Fruit fly (Drosophila melanogaster) whole organism, embryonic: ENCODE measurements around the gene mRpS18B.

Source experiments
- Ada2b ChIP-seq: fragments of 200-800 bp; sonication (Bioruptor generic); IDR thresholded peaks from 2 replicates; pipeline ENCODE4 v1.3.6; 2022; ENCODE audit warnings: missing biosample characterization, missing genetic modification characterization
- Asciz ChIP-seq: fragments of 200-800 bp; sonication (Bioruptor generic); optimal IDR thresholded peaks from 2 replicates; lab custom pipeline; 2017; ENCODE audit warnings: missing biosample characterization, mild to moderate bottlenecking, missing genetic modification characterization, missing genetic modification reagents
- CG10543 ChIP-seq: fragments of 200-800 bp; sonication (Bioruptor generic); optimal IDR thresholded peaks from 3 replicates; lab custom pipeline; 2017; ENCODE audit warnings: missing biosample characterization, mild to moderate bottlenecking, missing genetic modification characterization, moderate library complexity
- CG11398 ChIP-seq: fragments of 200-800 bp; sonication (Bioruptor generic); optimal IDR thresholded peaks from 2 replicates; lab custom pipeline; 2016; ENCODE audit warnings: missing biosample characterization, missing genetic modification characterization
- CG11504 ChIP-seq: fragments of 200-800 bp; sonication (Bioruptor generic); optimal IDR thresholded peaks from 3 replicates; lab custom pipeline; 2019; ENCODE audit warnings: missing biosample characterization, mild to moderate bottlenecking, missing genetic modification characterization, moderate library complexity
- CG12104 ChIP-seq: fragments of 200-800 bp; sonication (Bioruptor generic); optimal IDR thresholded peaks from 3 replicates; lab custom pipeline; 2016; ENCODE audit warnings: missing biosample characterization, missing genetic modification characterization
- CG15269 ChIP-seq: fragments of 200-800 bp; sonication (Bioruptor generic); optimal IDR thresholded peaks from 2 replicates; lab custom pipeline; 2018; ENCODE audit warnings: missing biosample characterization, mild to moderate bottlenecking, missing genetic modification characterization, moderate library complexity
- CG15514 ChIP-seq: fragments of 200-800 bp; sonication (Bioruptor generic); optimal IDR thresholded peaks from 3 replicates; lab custom pipeline; 2017; ENCODE audit warnings: missing biosample characterization, missing genetic modification characterization, mild to moderate bottlenecking, moderate library complexity, missing genetic modification reagents
- CG1603 ChIP-seq: fragments of 200-800 bp; sonication (Bioruptor generic); optimal IDR thresholded peaks from 2 replicates; lab custom pipeline; 2019; ENCODE audit warnings: missing biosample characterization, mild to moderate bottlenecking, missing genetic modification characterization, moderate library complexity
- CG16813 ChIP-seq: fragments of 200-800 bp; sonication (Bioruptor generic); IDR thresholded peaks from 3 replicates; pipeline ENCODE4 v1.3.6; 2022; ENCODE audit warnings: missing biosample characterization, missing genetic modification characterization; ENCODE audit not compliant: partially characterized antibody
- CG2875 ChIP-seq: fragments of 200-800 bp; sonication (Bioruptor generic); optimal IDR thresholded peaks from 2 replicates; lab custom pipeline; 2017; ENCODE audit warnings: missing biosample characterization, mild to moderate bottlenecking, missing genetic modification characterization, missing genetic modification reagents
- CG32532 ChIP-seq: fragments of 200-800 bp; sonication (Bioruptor generic); IDR thresholded peaks from 2 replicates; pipeline ENCODE4 v1.3.6; 2022; ENCODE audit warnings: missing biosample characterization, missing genetic modification characterization
- CG33213 ChIP-seq: fragments of 200-800 bp; sonication (Bioruptor generic); optimal IDR thresholded peaks from 3 replicates; lab custom pipeline; 2016; ENCODE audit warnings: missing biosample characterization, missing genetic modification characterization
- CG34224 ChIP-seq: fragments of 200-800 bp; sonication (Bioruptor generic); IDR thresholded peaks from 3 replicates; pipeline ENCODE4 v1.3.6; 2022; ENCODE audit warnings: missing biosample characterization, missing genetic modification characterization; ENCODE audit not compliant: partially characterized antibody
- CG3838 ChIP-seq: fragments of 200-800 bp; sonication (Bioruptor generic); optimal IDR thresholded peaks from 3 replicates; lab custom pipeline; 2016; ENCODE audit warnings: missing biosample characterization, missing genetic modification characterization
- CG4282 ChIP-seq: fragments of 200-800 bp; sonication (Bioruptor generic); optimal IDR thresholded peaks from 2 replicates; lab custom pipeline; 2016; ENCODE audit warnings: missing biosample characterization, missing genetic modification characterization
- CG7357 ChIP-seq: fragments of 200-800 bp; sonication (Bioruptor generic); IDR thresholded peaks from 3 replicates; pipeline ENCODE4 v1.3.6; 2022; ENCODE audit warnings: missing biosample characterization, missing genetic modification characterization
- CG7928 ChIP-seq: fragments of 200-800 bp; sonication (Bioruptor generic); optimal IDR thresholded peaks from 2 replicates; lab custom pipeline; 2017; ENCODE audit warnings: missing biosample characterization, mild to moderate bottlenecking, missing genetic modification characterization
- CG8290 ChIP-seq, 3 experiments: fragments of 200-800 bp; sonication (Bioruptor generic); optimal IDR thresholded peaks; 2 replicates each; lab custom pipeline; 2016 to 2019; ENCODE audit warnings: missing biosample characterization in 3 of 3, missing genetic modification characterization in 3 of 3, mild to moderate bottlenecking in 2 of 3, moderate library complexity in 1 of 3
- CG9797 ChIP-seq: fragments of 200-800 bp; sonication (Bioruptor generic); optimal IDR thresholded peaks from 3 replicates; lab custom pipeline; 2018; ENCODE audit warnings: missing biosample characterization, mild to moderate bottlenecking, missing genetic modification characterization
- CG9932 ChIP-seq: fragments of 200-800 bp; sonication (Bioruptor generic); IDR thresholded peaks from 2 replicates; pipeline ENCODE4 v1.3.6; 2022; ENCODE audit warnings: missing biosample characterization, missing genetic modification characterization
- CTCF ChIP-seq: fragments of 200-800 bp; sonication (Bioruptor generic); optimal IDR thresholded peaks from 2 replicates; lab custom pipeline; 2017; ENCODE audit warnings: missing biosample characterization, mild to moderate bottlenecking, missing genetic modification characterization, moderate library complexity
- Camta ChIP-seq: fragments of 200-800 bp; sonication (Bioruptor generic); optimal IDR thresholded peaks from 2 replicates; lab custom pipeline; 2016; ENCODE audit warnings: missing biosample characterization, missing genetic modification characterization
- E2f2 ChIP-seq: fragments of 200-800 bp; sonication (Bioruptor generic); IDR thresholded peaks from 2 replicates; pipeline ENCODE4 v1.3.6; 2022; ENCODE audit warnings: missing biosample characterization, missing genetic modification characterization
- Ets65A ChIP-seq: fragments of 200-800 bp; sonication (Bioruptor generic); peaks from one replicate; lab custom pipeline; 2016; ENCODE audit warnings: missing biosample characterization, missing genetic modification characterization
- HLH4C ChIP-seq: fragments of 200-800 bp; sonication (Bioruptor generic); IDR thresholded peaks from 3 replicates; pipeline ENCODE4 v1.3.6; 2022; ENCODE audit warnings: missing biosample characterization, missing genetic modification characterization; ENCODE audit not compliant: partially characterized antibody
- Hr51 ChIP-seq, 2 experiments: fragments of 200-800 bp; sonication (Bioruptor generic); optimal IDR thresholded peaks; 2 replicates in 1 of 2; 3 replicates in 1 of 2; lab custom pipeline; 2016 to 2018; ENCODE audit warnings: missing biosample characterization in 2 of 2, missing genetic modification characterization in 2 of 2, mild to moderate bottlenecking in 1 of 2, moderate library complexity in 1 of 2
- Lhr ChIP-seq: fragments of 200-800 bp; sonication (Bioruptor generic); optimal IDR thresholded peaks from 3 replicates; lab custom pipeline; 2017; ENCODE audit warnings: mild to moderate bottlenecking, missing biosample characterization, missing genetic modification reagents, missing genetic modification characterization
- Med ChIP-seq: fragments of 200-800 bp; sonication (Bioruptor generic); peaks from one replicate; lab custom pipeline; 2016; ENCODE audit warnings: missing biosample characterization, missing genetic modification characterization, mild to moderate bottlenecking, inconsistent platforms, moderate library complexity
- NFAT ChIP-seq: fragments of 200-800 bp; sonication (Bioruptor generic); IDR thresholded peaks from 2 replicates; pipeline ENCODE4 v1.3.6; 2022; ENCODE audit warnings: missing biosample characterization, missing genetic modification characterization
- Opbp ChIP-seq: fragments of 200-800 bp; sonication (Bioruptor generic); IDR thresholded peaks from 3 replicates; pipeline ENCODE4 v1.3.6; 2022; ENCODE audit warnings: missing biosample characterization, missing genetic modification characterization; ENCODE audit not compliant: partially characterized antibody
- Optix ChIP-seq: fragments of 200-800 bp; sonication (Bioruptor generic); IDR thresholded peaks from 3 replicates; pipeline ENCODE4 v1.3.6; 2022; ENCODE audit warnings: missing biosample characterization, missing genetic modification characterization
- Ptx1 ChIP-seq: fragments of 200-800 bp; sonication (Bioruptor generic); IDR thresholded peaks from 2 replicates; pipeline ENCODE4 v1.3.6; 2022; ENCODE audit warnings: missing biosample characterization, missing genetic modification characterization
- Six4 ChIP-seq: fragments of 200-800 bp; sonication (Bioruptor generic); optimal IDR thresholded peaks from 2 replicates; lab custom pipeline; 2016; ENCODE audit warnings: missing biosample characterization, missing genetic modification characterization
- amos ChIP-seq: fragments of 200-800 bp; sonication (Bioruptor generic); IDR thresholded peaks from 2 replicates; pipeline ENCODE4 v1.3.6; 2022; ENCODE audit warnings: missing biosample characterization, missing genetic modification characterization; ENCODE audit not compliant: partially characterized antibody
- ase ChIP-seq: fragments of 200-800 bp; sonication (Bioruptor generic); IDR thresholded peaks from 3 replicates; pipeline ENCODE4 v1.3.6; 2022; ENCODE audit warnings: missing biosample characterization, missing genetic modification characterization
- bbx ChIP-seq: fragments of 200-800 bp; sonication (Bioruptor generic); IDR thresholded peaks from 2 replicates; pipeline ENCODE4 v1.3.6; 2022; ENCODE audit warnings: missing biosample characterization, missing genetic modification characterization; ENCODE audit not compliant: partially characterized antibody
- br ChIP-seq: fragments of >200 bp; optimal IDR thresholded peaks from 2 replicates; lab custom pipeline; 2017
- ci ChIP-seq: fragments of 200-800 bp; sonication (Bioruptor generic); IDR thresholded peaks from 3 replicates; pipeline ENCODE4 v1.3.6; 2022; ENCODE audit warnings: missing biosample characterization, missing genetic modification characterization
- danr ChIP-seq: fragments of 200-800 bp; sonication (Bioruptor generic); IDR thresholded peaks from 2 replicates; pipeline ENCODE4 v1.3.6; 2022; ENCODE audit warnings: missing biosample characterization, missing genetic modification characterization
- dpn ChIP-seq, 2 experiments: fragments of 200-800 bp; sonication (Bioruptor generic); optimal IDR thresholded peaks; 3 replicates each; lab custom pipeline; 2016; ENCODE audit warnings: missing biosample characterization in 2 of 2, missing genetic modification characterization in 2 of 2
- gcm2 ChIP-seq: fragments of 200-800 bp; sonication (Bioruptor generic); optimal IDR thresholded peaks from 2 replicates; lab custom pipeline; 2016; ENCODE audit warnings: missing biosample characterization, missing genetic modification characterization
- gem ChIP-seq: fragments of 200-800 bp; sonication (Bioruptor generic); optimal IDR thresholded peaks from 2 replicates; lab custom pipeline; 2019; ENCODE audit warnings: missing biosample characterization, mild to moderate bottlenecking, missing genetic modification characterization, moderate library complexity
- her ChIP-seq: fragments of 200-800 bp; sonication (Bioruptor generic); optimal IDR thresholded peaks from 2 replicates; lab custom pipeline; 2016; ENCODE audit warnings: missing biosample characterization, missing genetic modification characterization
- lab ChIP-seq: fragments of 200-800 bp; sonication (Bioruptor generic); optimal IDR thresholded peaks from 3 replicates; lab custom pipeline; 2017; ENCODE audit warnings: missing biosample characterization, missing genetic modification characterization, mild to moderate bottlenecking, moderate library complexity, missing genetic modification reagents
- lmd ChIP-seq: fragments of 200-800 bp; sonication (Bioruptor generic); IDR thresholded peaks from 2 replicates; pipeline ENCODE4 v1.3.6; 2022; ENCODE audit warnings: missing biosample characterization, missing genetic modification characterization
- pzg ChIP-seq: fragments of 200-800 bp; sonication (Bioruptor generic); optimal IDR thresholded peaks from 3 replicates; lab custom pipeline; 2018; ENCODE audit warnings: missing biosample characterization, mild to moderate bottlenecking, missing genetic modification characterization, moderate library complexity
- sens ChIP-seq: fragments of 200-800 bp; sonication (Bioruptor generic); peaks from one replicate; lab custom pipeline; 2016; ENCODE audit warnings: missing biosample characterization, missing genetic modification characterization
- slbo ChIP-seq: fragments of 200-800 bp; sonication (Bioruptor generic); IDR thresholded peaks from 2 replicates; pipeline ENCODE4 v1.3.6; 2022; ENCODE audit warnings: missing biosample characterization, missing genetic modification characterization
- zen ChIP-seq: fragments of 200-800 bp; sonication (Bioruptor generic); optimal IDR thresholded peaks from 3 replicates; lab custom pipeline; 2018; ENCODE audit warnings: missing biosample characterization, mild to moderate bottlenecking, missing genetic modification characterization, moderate library complexity

Gene mRpS18B

DNA sequence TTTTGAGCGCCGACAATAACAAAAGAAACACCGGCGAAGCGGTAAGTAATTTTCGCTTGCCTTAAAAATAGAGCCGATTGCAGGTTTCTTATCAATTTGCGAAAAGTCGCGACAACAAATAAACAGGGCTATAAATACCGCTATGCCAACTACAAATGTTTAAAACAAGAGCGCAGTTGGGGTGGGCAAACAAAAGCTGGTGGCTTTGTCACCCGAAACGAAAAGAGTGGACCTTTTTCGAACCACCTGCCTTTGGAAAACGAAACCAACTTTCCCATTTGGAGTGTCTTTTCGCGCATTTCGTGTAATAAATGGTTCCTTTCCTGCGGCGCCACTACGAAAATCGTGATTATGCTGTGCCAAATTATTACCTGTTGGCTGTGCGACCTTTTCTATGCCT lies 1.1 kb upstream of the mRpS18B start (continued):
- no peak for TF ChIP-seq CG11398 (GFP tag; lab: Kevin White, UChicago)
- peak; percentile 2 for TF ChIP-seq her (GFP tag; lab: Kevin White, UChicago)
- TF ChIP-seq CG11504 (tag; lab: Kevin White, UChicago) = peak; percentile 9
- 0 out of 3 replicates have a peak, but pooled peaks have one; percentile 21 for TF ChIP-seq Opbp (GFP tag; lab: Robert Waterston, UW)
- TF ChIP-seq Lhr (GFP tag; lab: Kevin White, UChicago) = peak; percentile 35
- TF ChIP-seq CG2875 = no peak
- TF ChIP-seq lab (GFP tag; lab: Kevin White, UChicago) = no peak
- TF ChIP-seq pzg (GFP tag; lab: Kevin White, UChicago) = peak; percentile 8
- TF ChIP-seq Hr51 (GFP tag; optimal IDR thresholded peaks at IDR 0.05; lab: Kevin White, UChicago) = no peak
- no peak for TF ChIP-seq CG12104 (GFP tag; lab: Kevin White, UChicago)
- TF ChIP-seq CG4282 = no peak
- no peak for TF ChIP-seq HLH4C (GFP tag; lab: Robert Waterston, UW)
- TF ChIP-seq CG10543 (GFP tag; lab: Kevin White, UChicago) = no peak
- no peak for TF ChIP-seq Asciz
- peak; percentile 27 for TF ChIP-seq CG8290 (GFP tag; optimal IDR thresholded peaks at IDR 0.05; lab: Kevin White, UChicago)
- TF ChIP-seq CG8290 (tag; optimal IDR thresholded peaks at IDR 0.05; lab: Kevin White, UChicago) = peak in 1 of 2 experiments; percentile 53
- TF ChIP-seq CG9797 (GFP tag; lab: Kevin White, UChicago) = no peak
- TF ChIP-seq lmd (GFP tag; lab: Robert Waterston, UW) = 0 out of 2 replicates have a peak, but pooled peaks have one; percentile 7
- 0 out of 2 replicates have a peak, but pooled peaks have one; percentile 20 for TF ChIP-seq amos
- peak; percentile 37 for TF ChIP-seq CG1603 (tag; lab: Kevin White, UChicago)
- peak in 1 of 2 experiments; percentile 15 for TF ChIP-seq dpn (GFP tag; optimal IDR thresholded peaks at IDR 0.05; lab: Kevin White, UChicago)
- TF ChIP-seq CG3838 (GFP tag; lab: Kevin White, UChicago) = no peak
- peak; percentile 27 for TF ChIP-seq CG15269
- TF ChIP-seq Optix (GFP tag; lab: Robert Waterston, UW) = no peak
- 0 out of 2 replicates have a peak, but pooled peaks have one; percentile 20 for TF ChIP-seq Ada2b (GFP tag; lab: Robert Waterston, UW)
- peak; percentile 24; the same call in 1 of the 2 replicates for TF ChIP-seq slbo
- TF ChIP-seq Six4 (GFP tag; lab: Kevin White, UChicago) = no peak
- no peak for TF ChIP-seq danr
- peak; percentile 39 for TF ChIP-seq CG32532 (GFP tag; lab: Robert Waterston, UW)
- TF ChIP-seq gem (tag; lab: Kevin White, UChicago) = no peak
- no peak for TF ChIP-seq NFAT (GFP tag; lab: Robert Waterston, UW)
- TF ChIP-seq ci (GFP tag; lab: Robert Waterston, UW) = 0 out of 3 replicates have a peak, but pooled peaks have one; percentile 8
- no peak for TF ChIP-seq br (lab: Kevin White, UChicago)
- TF ChIP-seq E2f2 = peak; percentile 68
- no peak for TF ChIP-seq CG7928 (GFP tag; lab: Kevin White, UChicago)
- TF ChIP-seq sens (GFP tag; lab: Kevin White, UChicago) = no peak
- TF ChIP-seq Ptx1 (GFP tag; lab: Robert Waterston, UW) = peak; percentile 11; the same call in 1 of the 2 replicates
- TF ChIP-seq ase (GFP tag; lab: Robert Waterston, UW) = 0 out of 3 replicates have a peak, but pooled peaks have one; percentile 28
- TF ChIP-seq CG15514 (GFP tag; lab: Kevin White, UChicago) = peak; percentile 2
- TF ChIP-seq CG9932 = peak; percentile 43
- no peak for TF ChIP-seq gcm2 (GFP tag; lab: Kevin White, UChicago)
- peak; percentile 10; the same call in 1 of the 2 replicates for TF ChIP-seq bbx (GFP tag; lab: Robert Waterston, UW)
- no peak for TF ChIP-seq CG16813 (GFP tag; lab: Robert Waterston, UW)
- TF ChIP-seq CG34224 (GFP tag; lab: Robert Waterston, UW) = 0 out of 3 replicates have a peak, but pooled peaks have one; percentile 1
- TF ChIP-seq Camta = no peak
- no peak for TF ChIP-seq CG33213 (GFP tag; lab: Kevin White, UChicago)
- TF ChIP-seq CG7357 (GFP tag; lab: Robert Waterston, UW) = no peak
- peak; percentile 38 for TF ChIP-seq CTCF (GFP tag; lab: Kevin White, UChicago)
- TF ChIP-seq zen = peak; percentile 34
- peak; percentile 20 for TF ChIP-seq Ets65A (GFP tag; lab: Kevin White, UChicago)
- peak; percentile 67 for TF ChIP-seq Med
